Fruit fly (Drosophila melanogaster): ENCODE measurements around the gene chif.

- TF ChIP-seq Sin3A (optimal IDR thresholded peaks at IDR 0.05) (no peak), insv (optimal IDR thresholded peaks at IDR 0.05) (no peak), h (optimal IDR thresholded peaks at IDR 0.05) (no peak), psq (optimal IDR thresholded peaks at IDR 0.05) (no peak), ttk (optimal IDR thresholded peaks at IDR 0.05) (no peak)
These were observed 31.2 kb downstream of the chif start for dm6 chr2L:16321209-16321608.
